Fruit fly (Drosophila melanogaster) whole organism: ENCODE results near the gene ebo.

Experiments
- CG8478 ChIP-seq: fragments of >200 bp; optimal IDR thresholded peaks from 2 replicates; lab custom pipeline; 2018; ENCODE audit warnings: inconsistent platforms
- psq ChIP-seq: fragments of >200 bp; optimal IDR thresholded peaks from 2 replicates; lab custom pipeline; 2017
- usp ChIP-seq: fragments of >200 bp; optimal IDR thresholded peaks from 2 replicates; lab custom pipeline; 2017; ENCODE audit warnings: missing biosample characterization, missing genetic modification characterization, mixed read lengths

- no peak for TF ChIP-seq usp (GFP tag; lab: Kevin White, UChicago)
- TF ChIP-seq psq (lab: Kevin White, UChicago), result no peak
- no peak for TF ChIP-seq CG8478 (lab: Kevin White, UChicago)
These were observed 21.0 kb upstream of the ebo start for dm6 chrX:497425-497824.
